Fruit fly (Drosophila melanogaster) Kc167 (cell line): ENCODE results near the gene CG6583.

Experiments used
- Myc ChIP-seq: fragments of >200 bp; optimal IDR thresholded peaks from 2 replicates; lab custom pipeline; 2017; ENCODE audit warnings: missing external identifiers
- Sin3A ChIP-seq: fragments of >200 bp; optimal IDR thresholded peaks from 2 replicates; lab custom pipeline; 2018; ENCODE audit warnings: missing external identifiers
- h ChIP-seq: fragments of >200 bp; optimal IDR thresholded peaks from 3 replicates; lab custom pipeline; 2018; ENCODE audit warnings: missing external identifiers
- insv ChIP-seq: fragments of >200 bp; optimal IDR thresholded peaks from 3 replicates; lab custom pipeline; 2018; ENCODE audit warnings: missing external identifiers
- psq ChIP-seq: fragments of >200 bp; optimal IDR thresholded peaks from 2 replicates; lab custom pipeline; 2017; ENCODE audit warnings: missing external identifiers
- ttk ChIP-seq: sonication (Bioruptor generic); optimal IDR thresholded peaks from 2 replicates; lab custom pipeline; 2017; ENCODE audit warnings: missing external identifiers

Gene CG6583

DNA sequence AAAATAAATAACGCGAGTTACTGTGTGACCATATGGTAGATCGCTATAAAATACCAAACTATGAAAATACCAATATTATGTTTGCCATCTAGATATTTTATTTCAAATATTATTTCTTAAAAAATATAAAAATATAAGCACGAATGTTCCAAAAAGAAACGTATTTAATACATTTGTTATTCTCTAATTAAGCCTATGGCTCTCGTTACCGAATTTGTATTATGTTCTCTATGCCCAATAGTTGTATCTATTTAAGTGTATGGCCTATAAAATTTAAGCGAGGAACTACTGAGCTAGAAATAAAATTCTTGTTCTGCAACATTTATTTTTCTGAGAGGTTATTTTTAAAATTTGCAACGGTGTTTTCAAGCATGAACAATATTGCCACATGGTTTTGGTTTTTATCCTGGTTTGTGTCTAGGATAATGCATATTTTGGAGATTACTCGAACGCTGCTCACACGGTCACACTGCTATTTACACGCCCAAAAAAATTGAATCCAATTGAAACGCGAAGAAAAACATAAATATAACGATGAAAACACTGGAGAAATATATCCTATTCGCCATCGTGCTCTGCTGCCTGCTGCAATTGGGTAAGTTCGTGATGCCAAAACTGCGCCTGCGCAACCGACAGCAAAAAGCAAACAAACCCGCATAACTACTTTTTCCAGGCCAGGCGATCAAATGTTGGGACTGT is at the start of gene CG6583, which contains the start of gene crok:
CG6583 (minus strand) TSS at position 51 of the 699 bp plus-strand sequence.
crok (plus strand) TSS at position 446 of the 699 bp plus-strand sequence.
- TF ChIP-seq h (lab: Kevin White, UChicago) (no peak), psq (no peak), Sin3A (lab: Kevin White, UChicago) (no peak), Myc (lab: Kevin White, UChicago) (no peak), insv (lab: Kevin White, UChicago) (no peak), ttk (lab: Kevin White, UChicago) (no peak)

DNA sequence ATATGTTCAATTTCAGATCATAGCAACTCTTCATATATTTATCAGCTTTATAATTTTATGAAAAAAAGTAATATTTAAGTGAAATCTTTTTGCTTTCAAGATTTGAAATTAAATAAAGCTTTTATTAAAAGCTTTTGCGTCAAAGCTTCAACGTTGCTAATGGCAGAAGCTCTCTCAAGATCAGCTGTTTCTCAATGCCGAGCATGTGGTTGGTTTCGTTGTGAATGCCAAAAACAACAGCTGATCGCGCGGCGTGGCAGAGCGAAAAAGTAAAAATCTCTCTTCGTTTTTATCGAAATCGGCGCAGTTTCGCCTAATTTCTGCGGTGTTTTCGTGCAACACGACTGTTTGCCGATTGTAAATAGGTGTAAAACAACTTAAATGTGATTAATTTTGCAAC is 35.2 kb upstream of the CG6583 start, which contains the start of gene CG31759:
CG31759 (plus strand) TSS at position 161 of the 400 bp plus-strand sequence.
- TF ChIP-seq insv (lab: Kevin White, UChicago) (no peak), ttk (lab: Kevin White, UChicago) (no peak), Myc (lab: Kevin White, UChicago) (no peak), h (lab: Kevin White, UChicago) (no peak), Sin3A (lab: Kevin White, UChicago) (no peak), psq (no peak)

DNA sequence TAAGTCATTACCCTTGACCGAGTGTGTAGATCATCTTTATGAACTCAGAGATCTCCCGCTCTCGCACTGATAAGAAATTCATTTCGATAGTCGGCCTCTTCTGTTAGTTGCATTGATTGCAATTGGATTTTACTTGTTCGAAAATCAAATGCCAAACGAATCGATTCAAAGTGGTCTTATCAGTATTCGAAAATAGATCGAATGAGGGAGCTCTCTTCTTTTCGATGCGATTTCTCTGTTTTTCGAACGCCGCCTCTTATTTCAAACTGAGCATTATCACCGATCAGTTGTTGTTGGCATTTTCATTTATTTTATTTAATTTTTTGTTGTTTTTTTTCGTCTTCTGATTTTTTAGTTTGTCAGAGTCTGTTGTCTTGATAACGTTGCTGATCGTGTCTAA is 28.6 kb upstream of the CG6583 start:
- TF ChIP-seq Myc (lab: Kevin White, UChicago) (no peak), ttk (lab: Kevin White, UChicago) (no peak), psq (no peak), h (lab: Kevin White, UChicago) (no peak), insv (lab: Kevin White, UChicago) (no peak), Sin3A (lab: Kevin White, UChicago) (no peak)

DNA sequence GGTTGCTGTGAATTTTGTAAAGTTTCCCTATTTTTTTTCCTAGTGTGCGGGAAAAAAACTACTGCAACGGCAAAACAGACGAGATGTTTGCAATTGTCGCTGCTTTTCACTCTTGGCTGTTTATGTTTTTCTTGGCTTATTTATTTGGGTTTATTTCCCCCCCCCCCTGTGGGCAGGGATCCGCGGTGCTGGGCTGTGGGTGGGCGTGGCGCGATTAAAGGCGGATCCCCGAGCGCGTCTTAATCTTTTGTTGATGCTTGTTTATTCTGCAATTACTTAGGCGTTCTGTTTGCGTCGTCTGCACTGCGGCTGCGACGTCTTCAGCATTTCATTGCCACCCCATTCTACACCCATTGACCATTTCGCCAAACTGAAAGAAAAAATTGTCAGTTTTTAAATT is 22.5 kb upstream of the CG6583 start:
- TF ChIP-seq Sin3A (lab: Kevin White, UChicago) (no peak), Myc (lab: Kevin White, UChicago) (no peak), insv (lab: Kevin White, UChicago) (no peak), ttk (lab: Kevin White, UChicago) (no peak), psq (no peak), h (lab: Kevin White, UChicago) (no peak)

DNA sequence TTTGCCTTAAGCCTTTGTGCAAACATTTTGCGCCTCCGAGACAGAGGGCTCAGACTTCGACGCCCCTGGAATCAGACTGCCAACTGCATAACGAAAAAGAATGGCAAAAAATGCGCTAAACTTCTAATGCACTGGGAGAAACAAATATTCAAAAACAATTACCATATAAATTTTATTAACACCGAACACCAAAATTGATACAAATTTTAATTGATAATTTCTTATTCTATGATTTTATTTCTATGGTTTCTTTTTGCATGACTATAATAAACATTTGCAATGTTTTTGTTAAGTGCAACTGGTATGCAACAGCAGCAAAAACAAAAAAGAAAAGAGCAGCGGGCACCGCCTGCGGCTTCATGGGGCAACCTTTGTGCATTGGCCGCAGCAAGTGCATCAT is 20.6 kb upstream of the CG6583 start:
- TF ChIP-seq h (lab: Kevin White, UChicago) (no peak), insv (lab: Kevin White, UChicago) (no peak), ttk (lab: Kevin White, UChicago) (no peak), Sin3A (lab: Kevin White, UChicago) (no peak), Myc (lab: Kevin White, UChicago) (no peak), psq (no peak)

DNA sequence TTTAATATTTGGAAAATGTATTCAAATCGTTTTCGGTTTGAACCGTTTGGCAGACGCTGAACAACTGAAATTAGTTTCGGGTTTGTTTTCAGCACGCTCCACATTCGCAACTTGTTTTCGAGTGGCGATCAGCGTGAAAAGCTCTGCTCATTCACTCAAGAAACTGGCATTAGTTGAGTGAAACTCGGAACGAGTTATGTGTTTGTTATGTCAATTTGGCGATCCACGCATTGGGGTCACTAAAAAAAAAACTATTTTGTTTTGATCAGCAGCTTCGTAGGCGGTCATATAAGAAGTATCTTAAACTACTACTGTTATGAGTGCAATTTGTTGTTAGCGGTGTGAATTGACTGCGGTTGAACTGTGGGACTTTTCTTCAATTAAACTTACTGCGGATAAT is 5.2 kb upstream of the CG6583 start, which contains the start of gene atilla:
atilla (minus strand) TSS at position 266 of the 400 bp plus-strand sequence.
- TF ChIP-seq insv (lab: Kevin White, UChicago) (no peak), psq (no peak), Myc (lab: Kevin White, UChicago) (no peak), Sin3A (lab: Kevin White, UChicago) (no peak), h (lab: Kevin White, UChicago) (no peak), ttk (lab: Kevin White, UChicago) (no peak)

DNA sequence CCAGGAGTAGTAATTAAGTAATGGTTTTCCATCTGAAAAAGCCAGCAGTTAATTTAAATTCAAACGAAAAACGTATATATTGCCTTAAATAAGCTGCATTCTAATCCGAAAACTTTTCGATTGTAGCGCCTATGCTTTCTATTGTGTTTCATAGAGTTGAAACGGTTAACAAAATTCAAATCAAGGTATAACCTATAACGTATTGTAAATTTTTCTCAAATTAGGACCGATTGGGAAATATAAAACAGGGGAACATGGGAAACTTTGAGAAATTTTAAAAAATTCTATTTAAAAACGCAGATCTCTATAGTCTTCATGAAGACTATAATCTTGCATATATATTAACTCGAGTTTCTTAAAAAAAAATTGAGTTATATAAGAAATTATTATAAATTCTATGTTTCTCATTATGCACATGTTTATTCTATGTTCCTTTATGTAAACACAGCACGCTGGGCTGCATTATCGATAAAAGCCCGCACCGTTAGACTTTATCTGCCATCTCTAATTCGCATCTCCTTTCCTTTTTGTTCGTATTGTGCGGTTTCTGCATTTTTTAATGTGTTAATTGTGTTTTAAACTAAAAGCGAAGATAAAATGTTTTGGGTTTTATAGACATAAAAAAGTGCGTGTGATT is 2.2 kb upstream of the CG6583 start, which contains the start of gene bru1:
bru1 (plus strand) TSS at position 512 of the 637 bp plus-strand sequence.
- TF ChIP-seq h (lab: Kevin White, UChicago) (no peak), Sin3A (lab: Kevin White, UChicago) (no peak), ttk (lab: Kevin White, UChicago) (no peak), Myc (lab: Kevin White, UChicago) (no peak), psq (no peak), insv (lab: Kevin White, UChicago) (no peak)

DNA sequence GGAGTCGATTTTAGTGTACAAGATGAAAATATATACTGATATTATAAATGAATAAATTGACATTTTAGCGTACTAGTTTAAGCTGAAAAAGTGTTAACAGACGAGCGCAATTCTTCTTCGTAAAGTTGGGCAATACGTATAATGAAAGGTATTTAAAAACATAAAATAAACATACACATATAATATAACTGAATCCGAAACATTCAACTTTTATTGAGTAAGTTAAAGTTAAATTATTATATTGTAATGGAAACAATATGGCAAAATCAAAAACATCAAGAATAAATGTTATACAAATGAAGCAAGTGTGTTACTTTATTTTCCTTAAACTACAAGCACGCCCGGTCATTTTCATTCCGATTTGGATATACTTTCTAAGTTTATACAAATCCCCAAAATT is 2.1 kb downstream of the CG6583 start, which contains the start of gene CG17217:
CG17217 (plus strand) TSS at position 301 of the 400 bp plus-strand sequence.
- TF ChIP-seq insv (lab: Kevin White, UChicago) = no peak
- no peak for TF ChIP-seq h (lab: Kevin White, UChicago)
- no peak for TF ChIP-seq psq

DNA sequence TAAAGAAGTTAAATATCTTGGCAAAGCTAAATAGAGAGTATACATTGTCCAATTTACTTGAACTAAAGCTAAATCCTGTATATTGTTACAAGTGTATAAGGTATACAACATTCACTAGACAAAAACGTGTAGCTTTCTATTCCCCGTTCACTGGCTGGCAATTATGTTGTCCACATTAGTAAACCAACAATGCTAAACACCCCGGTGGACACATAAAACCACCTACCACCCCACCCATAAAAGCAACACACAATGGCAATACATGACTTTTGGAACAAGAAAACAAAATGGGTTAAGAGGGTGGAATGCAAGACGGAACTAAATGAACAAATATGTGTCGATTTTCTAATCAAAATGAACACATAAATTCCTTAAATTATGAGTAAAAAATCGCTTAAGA is 8.4 kb downstream of the CG6583 start, which contains the start of gene ZnT33D:
ZnT33D (plus strand) TSS at position 301 of the 400 bp plus-strand sequence.
- no peak for TF ChIP-seq ttk (lab: Kevin White, UChicago)
- no peak for TF ChIP-seq Myc (lab: Kevin White, UChicago)
- no peak for TF ChIP-seq h (lab: Kevin White, UChicago)
- no peak for TF ChIP-seq psq
- no peak for TF ChIP-seq insv (lab: Kevin White, UChicago)
- TF ChIP-seq Sin3A (lab: Kevin White, UChicago) = no peak

DNA sequence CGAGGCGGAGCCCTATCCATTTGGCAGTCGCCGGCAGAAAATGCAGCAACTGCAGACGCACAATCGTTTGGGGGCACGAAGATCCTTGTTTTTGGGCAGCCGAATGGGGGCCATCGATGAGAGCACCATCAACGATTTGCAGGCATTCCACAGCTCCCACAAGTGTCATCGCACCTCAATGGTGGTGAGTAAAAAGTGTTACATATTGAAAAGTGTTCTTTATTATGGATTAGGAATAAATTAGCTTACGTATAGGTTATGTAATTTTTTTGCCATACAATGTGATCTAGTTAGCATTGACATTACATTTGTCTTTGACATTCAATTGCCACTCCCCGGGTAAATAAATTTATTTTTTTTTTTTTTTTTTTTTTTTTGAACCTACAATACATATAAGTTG is 10.9 kb downstream of the CG6583 start, which contains the start of gene CG31861:
CG31861 (plus strand) TSS at position 301 of the 400 bp plus-strand sequence.
- TF ChIP-seq ttk (lab: Kevin White, UChicago) = no peak
- TF ChIP-seq Sin3A (lab: Kevin White, UChicago) = no peak
- no peak for TF ChIP-seq h (lab: Kevin White, UChicago)
- TF ChIP-seq psq = no peak
- TF ChIP-seq Myc (lab: Kevin White, UChicago) = no peak
- TF ChIP-seq insv (lab: Kevin White, UChicago) = no peak

DNA sequence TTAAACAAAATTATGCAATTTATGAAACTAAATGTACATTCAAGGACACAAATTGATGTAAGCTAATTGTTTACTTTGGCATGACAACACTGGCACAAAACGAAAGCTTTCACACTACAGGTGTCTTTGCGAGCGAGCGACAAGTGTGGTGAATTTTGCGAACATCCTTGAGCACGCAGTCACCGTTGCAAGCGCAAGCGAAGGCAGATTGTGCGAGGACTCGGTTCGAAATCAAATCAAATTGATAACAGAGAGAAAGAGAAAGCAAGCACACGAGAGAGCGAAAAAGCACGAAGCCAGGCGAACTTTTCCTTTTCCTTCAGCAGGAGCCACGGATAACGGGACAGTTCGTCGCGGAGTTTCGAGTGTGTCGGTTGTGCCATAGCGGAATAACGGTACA is 29.9 kb downstream of the CG6583 start, which contains the start of gene CG31760:
CG31760 (plus strand) TSS at position 342 of the 400 bp plus-strand sequence.
- TF ChIP-seq psq = no peak
- no peak for TF ChIP-seq Myc (lab: Kevin White, UChicago)
- TF ChIP-seq insv (lab: Kevin White, UChicago) = no peak
- no peak for TF ChIP-seq ttk (lab: Kevin White, UChicago)
- TF ChIP-seq h (lab: Kevin White, UChicago) = no peak
- TF ChIP-seq Sin3A (lab: Kevin White, UChicago) = no peak
